Fruit fly (Drosophila melanogaster) whole organism, embryonic: ENCODE data around the gene CG11168.

Experiments used
- Ada2b ChIP-seq: fragments of 200-800 bp; sonication (Bioruptor generic); IDR thresholded peaks from 2 replicates; pipeline ENCODE4 v1.3.6; 2022; ENCODE audit warnings: missing biosample characterization, missing genetic modification characterization
- Atf6 ChIP-seq: fragments of 200-800 bp; sonication (Bioruptor generic); IDR thresholded peaks from 2 replicates; pipeline ENCODE4 v1.3.6; 2022; ENCODE audit warnings: missing biosample characterization, missing genetic modification characterization
- CG10654 ChIP-seq: fragments of 200-800 bp; sonication (Bioruptor generic); optimal IDR thresholded peaks from 2 replicates; lab custom pipeline; 2016; ENCODE audit warnings: missing biosample characterization, missing genetic modification characterization
- CG11504 ChIP-seq: fragments of 200-800 bp; sonication (Bioruptor generic); optimal IDR thresholded peaks from 3 replicates; lab custom pipeline; 2019; ENCODE audit warnings: missing biosample characterization, mild to moderate bottlenecking, missing genetic modification characterization, moderate library complexity
- CG12769 ChIP-seq: fragments of 200-800 bp; sonication (Bioruptor generic); optimal IDR thresholded peaks from 2 replicates; lab custom pipeline; 2019; ENCODE audit warnings: missing biosample characterization, mild to moderate bottlenecking, missing genetic modification characterization, moderate library complexity
- CG13624 ChIP-seq: fragments of 200-800 bp; sonication (Bioruptor generic); optimal IDR thresholded peaks from 2 replicates; lab custom pipeline; 2016; ENCODE audit warnings: missing biosample characterization, missing genetic modification characterization
- CG1603 ChIP-seq: fragments of 200-800 bp; sonication (Bioruptor generic); optimal IDR thresholded peaks from 2 replicates; lab custom pipeline; 2019; ENCODE audit warnings: missing biosample characterization, mild to moderate bottlenecking, missing genetic modification characterization, moderate library complexity
- CG1647 ChIP-seq: fragments of 200-800 bp; sonication (Bioruptor generic); optimal IDR thresholded peaks from 3 replicates; lab custom pipeline; 2016; ENCODE audit warnings: missing biosample characterization, missing genetic modification characterization
- CG18011 ChIP-seq: fragments of 200-800 bp; sonication (Bioruptor generic); optimal IDR thresholded peaks from 2 replicates; lab custom pipeline; 2017; ENCODE audit warnings: missing biosample characterization, missing genetic modification characterization, mild to moderate bottlenecking, moderate library complexity, missing genotype
- CG18262 ChIP-seq: fragments of 200-800 bp; optimal IDR thresholded peaks from 3 replicates; lab custom pipeline; 2019; ENCODE audit warnings: missing biosample characterization, mild to moderate bottlenecking, missing genetic modification characterization, moderate library complexity
- CG2129 ChIP-seq: fragments of 200-800 bp; sonication (Bioruptor generic); IDR thresholded peaks from 2 replicates; pipeline ENCODE4 v1.3.6; 2022; ENCODE audit warnings: missing biosample characterization, missing genetic modification characterization; ENCODE audit not compliant: partially characterized antibody
- CG2199 ChIP-seq: fragments of 200-800 bp; sonication (Bioruptor generic); IDR thresholded peaks from 3 replicates; pipeline ENCODE4 v1.3.6; 2022; ENCODE audit warnings: missing biosample characterization, missing genetic modification characterization
- CG2678 ChIP-seq: fragments of 200-800 bp; sonication (Bioruptor generic); optimal IDR thresholded peaks from 3 replicates; lab custom pipeline; 2019; ENCODE audit warnings: missing biosample characterization, mild to moderate bottlenecking, missing genetic modification characterization, moderate library complexity
- CG2712 ChIP-seq: fragments of 200-800 bp; optimal IDR thresholded peaks from 3 replicates; lab custom pipeline; 2019; ENCODE audit warnings: missing biosample characterization, mild to moderate bottlenecking, missing genetic modification characterization, moderate library complexity
- CG30403 ChIP-seq: fragments of 200-800 bp; sonication (Bioruptor generic); optimal IDR thresholded peaks from 3 replicates; lab custom pipeline; 2016; ENCODE audit warnings: missing biosample characterization, missing genetic modification characterization
- CG32772 ChIP-seq: fragments of 200-800 bp; sonication (Bioruptor generic); IDR thresholded peaks from 2 replicates; pipeline ENCODE4 v1.3.6; 2022; ENCODE audit warnings: missing biosample characterization, missing genetic modification characterization
- CG4820 ChIP-seq: fragments of 200-800 bp; sonication (Bioruptor generic); optimal IDR thresholded peaks from 3 replicates; lab custom pipeline; 2016; ENCODE audit warnings: missing biosample characterization, missing genetic modification characterization
- CG6791 ChIP-seq: fragments of 200-800 bp; sonication (Bioruptor generic); IDR thresholded peaks from 3 replicates; pipeline ENCODE4 v1.3.6; 2022; ENCODE audit warnings: missing biosample characterization, missing genetic modification characterization; ENCODE audit not compliant: partially characterized antibody
- CG7963 ChIP-seq: fragments of 200-800 bp; sonication (Bioruptor generic); IDR thresholded peaks from 3 replicates; pipeline ENCODE4 v1.3.6; 2022; ENCODE audit warnings: missing biosample characterization, missing genetic modification characterization; ENCODE audit not compliant: partially characterized antibody
- CoRest ChIP-seq: fragments of 200-800 bp; sonication (Bioruptor generic); optimal IDR thresholded peaks from 3 replicates; lab custom pipeline; 2018; ENCODE audit warnings: missing biosample characterization, mild to moderate bottlenecking, missing genetic modification characterization, moderate library complexity
- Dip2 ChIP-seq: fragments of 200-800 bp; sonication (Bioruptor generic); IDR thresholded peaks from 2 replicates; pipeline ENCODE4 v1.3.6; 2022; ENCODE audit warnings: missing biosample characterization, missing genetic modification characterization
- Hr51 ChIP-seq, 2 experiments: fragments of 200-800 bp; sonication (Bioruptor generic); optimal IDR thresholded peaks; 2 replicates in 1 of 2; 3 replicates in 1 of 2; lab custom pipeline; 2016 to 2018; ENCODE audit warnings: missing biosample characterization in 2 of 2, missing genetic modification characterization in 2 of 2, mild to moderate bottlenecking in 1 of 2, moderate library complexity in 1 of 2
- Hsf ChIP-seq: fragments of 200-800 bp; sonication (Bioruptor generic); optimal IDR thresholded peaks from 3 replicates; lab custom pipeline; 2016; ENCODE audit warnings: missing biosample characterization, missing genetic modification characterization
- Lpt ChIP-seq: fragments of >200 bp; optimal IDR thresholded peaks from 2 replicates; lab custom pipeline; 2018; ENCODE audit warnings: missing biosample characterization, missing genetic modification characterization
- Med ChIP-seq: fragments of 200-800 bp; sonication (Bioruptor generic); peaks from one replicate; lab custom pipeline; 2016; ENCODE audit warnings: missing biosample characterization, missing genetic modification characterization, mild to moderate bottlenecking, inconsistent platforms, moderate library complexity
- Optix ChIP-seq: fragments of 200-800 bp; sonication (Bioruptor generic); IDR thresholded peaks from 3 replicates; pipeline ENCODE4 v1.3.6; 2022; ENCODE audit warnings: missing biosample characterization, missing genetic modification characterization
- Sox102F ChIP-seq: fragments of 200-800 bp; sonication (Bioruptor generic); optimal IDR thresholded peaks from 2 replicates; lab custom pipeline; 2018; ENCODE audit warnings: missing biosample characterization, mild to moderate bottlenecking, missing genetic modification characterization, moderate library complexity
- Sry-δ ChIP-seq: fragments of 200-800 bp; sonication (Bioruptor generic); optimal IDR thresholded peaks from 2 replicates; lab custom pipeline; 2016; ENCODE audit warnings: missing biosample characterization, missing genetic modification characterization
- Xrp1 ChIP-seq: fragments of 200-800 bp; sonication (Bioruptor generic); IDR thresholded peaks from 2 replicates; pipeline ENCODE4 v1.3.6; 2022; ENCODE audit warnings: missing biosample characterization, missing genetic modification characterization
- ato ChIP-seq: fragments of 200-800 bp; sonication (Bioruptor generic); IDR thresholded peaks from 2 replicates; pipeline ENCODE4 v1.3.6; 2022; ENCODE audit warnings: missing biosample characterization, missing genetic modification characterization; ENCODE audit not compliant: partially characterized antibody
- bbx ChIP-seq: fragments of 200-800 bp; sonication (Bioruptor generic); IDR thresholded peaks from 2 replicates; pipeline ENCODE4 v1.3.6; 2022; ENCODE audit warnings: missing biosample characterization, missing genetic modification characterization; ENCODE audit not compliant: partially characterized antibody
- dmrt99B ChIP-seq: fragments of 200-800 bp; sonication (Bioruptor generic); optimal IDR thresholded peaks from 2 replicates; lab custom pipeline; 2018; ENCODE audit warnings: missing biosample characterization, mild to moderate bottlenecking, missing genetic modification characterization, moderate library complexity
- gt ChIP-seq: fragments of 200-800 bp; sonication (Bioruptor generic); IDR thresholded peaks from 2 replicates; pipeline ENCODE4 v1.3.6; 2022; ENCODE audit warnings: missing biosample characterization, missing genetic modification characterization
- inv ChIP-seq: fragments of 200-800 bp; sonication (Bioruptor generic); IDR thresholded peaks from 2 replicates; pipeline ENCODE4 v1.3.6; 2022; ENCODE audit warnings: missing biosample characterization, missing genetic modification characterization; ENCODE audit not compliant: partially characterized antibody
- nmo ChIP-seq: fragments of 200-800 bp; sonication (Bioruptor generic); optimal IDR thresholded peaks from 2 replicates; lab custom pipeline; 2018; ENCODE audit warnings: missing biosample characterization, mild to moderate bottlenecking, missing genetic modification characterization, moderate library complexity
- oc ChIP-seq: fragments of 200-800 bp; sonication (Bioruptor generic); optimal IDR thresholded peaks from 2 replicates; lab custom pipeline; 2018; ENCODE audit warnings: missing biosample characterization, mild to moderate bottlenecking, missing genetic modification characterization, moderate library complexity
- phol ChIP-seq: fragments of 200-800 bp; sonication (Bioruptor generic); optimal IDR thresholded peaks from 3 replicates; lab custom pipeline; 2018; ENCODE audit warnings: missing biosample characterization, mild to moderate bottlenecking, missing genetic modification characterization, moderate library complexity
- pum ChIP-seq: fragments of 200-800 bp; sonication (Bioruptor generic); optimal IDR thresholded peaks from 2 replicates; lab custom pipeline; 2016; ENCODE audit warnings: missing biosample characterization, missing genetic modification characterization
- row ChIP-seq: fragments of 200-800 bp; sonication (Bioruptor generic); IDR thresholded peaks from 3 replicates; pipeline ENCODE4 v1.3.6; 2022; ENCODE audit warnings: missing biosample characterization, missing genetic modification characterization
- sd ChIP-seq: fragments of 200-800 bp; sonication (Bioruptor generic); optimal IDR thresholded peaks from 3 replicates; lab custom pipeline; 2018; ENCODE audit warnings: missing biosample characterization, mild to moderate bottlenecking, missing genetic modification characterization, moderate library complexity
- twi ChIP-seq: fragments of 200-800 bp; optimal IDR thresholded peaks from 2 replicates; lab custom pipeline; 2019; ENCODE audit warnings: missing biosample characterization, mild to moderate bottlenecking, missing genetic modification characterization, moderate library complexity
- unpg ChIP-seq: fragments of 200-800 bp; sonication (Bioruptor generic); optimal IDR thresholded peaks from 3 replicates; lab custom pipeline; 2018; ENCODE audit warnings: missing biosample characterization, mild to moderate bottlenecking, missing genetic modification characterization, moderate library complexity
- zen2 ChIP-seq: fragments of 200-800 bp; sonication (Bioruptor generic); IDR thresholded peaks from 3 replicates; pipeline ENCODE4 v1.3.6; 2022; ENCODE audit warnings: missing biosample characterization, missing genetic modification characterization; ENCODE audit not compliant: partially characterized antibody
- zf30C ChIP-seq: fragments of 200-800 bp; sonication (Bioruptor generic); optimal IDR thresholded peaks from 3 replicates; lab custom pipeline; 2018; ENCODE audit warnings: missing biosample characterization, mild to moderate bottlenecking, missing genetic modification characterization

The CG11168 gene

DNA sequence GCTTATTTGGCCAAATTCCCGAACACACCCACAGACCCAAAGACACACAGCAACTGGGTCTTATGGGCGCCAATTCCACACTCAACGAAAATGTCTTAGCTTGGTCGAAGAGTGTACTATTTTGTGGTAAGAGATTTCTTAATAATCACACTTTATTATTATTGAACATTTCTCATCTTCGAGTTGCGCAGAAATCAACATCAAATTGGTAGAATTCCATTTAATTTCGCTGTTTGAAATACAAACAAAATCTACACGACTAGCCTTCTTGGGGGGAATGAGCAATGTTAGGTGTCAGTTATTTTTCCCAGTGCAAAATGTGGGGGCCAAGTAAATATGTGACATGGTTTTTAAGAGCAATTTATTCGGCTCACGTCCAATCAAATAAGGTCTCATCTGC, 27.0 kb upstream of the CG11168 start (continued):
- peak; percentile 15 for TF ChIP-seq nmo (GFP tag; lab: Kevin White, UChicago)
- no peak for TF ChIP-seq CG2129 (GFP tag; lab: Robert Waterston, UW)
- TF ChIP-seq CoRest (tag; lab: Kevin White, UChicago) = peak; percentile 3
- TF ChIP-seq CG6791 = no peak
- peak; percentile 18 for TF ChIP-seq CG2712 (tag; lab: Kevin White, UChicago)
- TF ChIP-seq CG18011 (GFP tag; lab: Kevin White, UChicago) = no peak
- no peak for TF ChIP-seq twi (tag; lab: Kevin White, UChicago)
- TF ChIP-seq Ada2b = 0 out of 2 replicates have a peak, but pooled peaks have one; percentile 12
- TF ChIP-seq zen2 (GFP tag; lab: Robert Waterston, UW) = no peak
- peak; percentile 9; the same call in 1 of the 2 replicates for TF ChIP-seq Xrp1
- TF ChIP-seq bbx (GFP tag; lab: Robert Waterston, UW) = no peak
- peak; percentile 15 for TF ChIP-seq CG18262 (tag; lab: Kevin White, UChicago)
- TF ChIP-seq CG10654 (GFP tag; lab: Kevin White, UChicago) = no peak
- TF ChIP-seq Dip2 = no peak
- TF ChIP-seq zf30C (GFP tag; lab: Kevin White, UChicago) = peak; percentile 29
- peak in 1 of 2 experiments; percentile 31 for TF ChIP-seq Hr51 (GFP tag; optimal IDR thresholded peaks at IDR 0.05; lab: Kevin White, UChicago)
- peak; percentile 41; the same call in 2 of the 3 replicates for TF ChIP-seq row (GFP tag; lab: Robert Waterston, UW)
- no peak for TF ChIP-seq Atf6
- TF ChIP-seq oc (tag; lab: Kevin White, UChicago) = no peak
- peak; percentile 24 for TF ChIP-seq Sox102F (GFP tag; lab: Kevin White, UChicago)
- TF ChIP-seq pum = no peak
- peak; percentile 31 for TF ChIP-seq dmrt99B
- TF ChIP-seq ato (GFP tag; lab: Robert Waterston, UW) = no peak
- TF ChIP-seq CG11504 (tag; lab: Kevin White, UChicago) = peak; percentile 39
- TF ChIP-seq Med (GFP tag; lab: Kevin White, UChicago) = peak; percentile 75
- no peak for TF ChIP-seq Optix (GFP tag; lab: Robert Waterston, UW)
- TF ChIP-seq CG30403 (GFP tag; lab: Kevin White, UChicago) = peak; percentile 13
- no peak for TF ChIP-seq gt (GFP tag; lab: Robert Waterston, UW)
- TF ChIP-seq CG2678 (tag; lab: Kevin White, UChicago) = peak; percentile 26
- TF ChIP-seq CG13624 (GFP tag; lab: Kevin White, UChicago) = no peak
- TF ChIP-seq unpg (GFP tag; lab: Kevin White, UChicago) = peak; percentile 17
- TF ChIP-seq Hsf (GFP tag; lab: Kevin White, UChicago) = no peak
- no peak for TF ChIP-seq CG1647 (GFP tag; lab: Kevin White, UChicago)
- peak; percentile 14 for TF ChIP-seq phol (tag; lab: Kevin White, UChicago)
- no peak for TF ChIP-seq CG4820 (GFP tag; lab: Kevin White, UChicago)
- peak; percentile 33 for TF ChIP-seq CG1603 (tag; lab: Kevin White, UChicago)
- no peak for TF ChIP-seq Lpt (GFP tag; lab: Kevin White, UChicago)
- TF ChIP-seq CG7963 (GFP tag; lab: Robert Waterston, UW) = no peak
- no peak for TF ChIP-seq CG2199
- TF ChIP-seq CG12769 (tag; lab: Kevin White, UChicago) = peak; percentile 12
- TF ChIP-seq Sry-δ (GFP tag; lab: Kevin White, UChicago) = no peak
- TF ChIP-seq sd (tag; lab: Kevin White, UChicago) = no peak
- TF ChIP-seq inv (GFP tag; lab: Robert Waterston, UW) = no peak
- no peak for TF ChIP-seq CG32772 (GFP tag; lab: Robert Waterston, UW)
- TF ChIP-seq, all 482 proteins: peak for 32
